Fruit fly (Drosophila melanogaster): Measurements from ENCODE around the gene CG15739.

DNA sequence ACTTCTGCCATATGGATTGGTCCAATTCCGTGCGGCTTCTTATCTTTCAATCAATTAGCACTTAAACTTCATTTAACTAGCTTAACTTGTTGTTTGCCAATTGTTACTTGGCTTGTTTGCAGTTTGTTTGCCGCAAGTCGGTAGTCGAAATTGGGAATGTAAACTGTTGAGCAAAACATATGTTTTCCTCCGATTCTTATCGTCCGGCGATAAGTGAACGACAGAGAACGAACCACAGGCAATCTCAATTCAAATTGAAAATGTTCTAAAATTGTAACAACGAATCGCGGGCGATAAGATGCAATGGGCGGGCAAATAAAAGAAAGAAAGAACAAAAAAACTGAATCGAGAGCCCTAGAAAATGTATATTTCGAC is 14.7 kb upstream of the CG15739 start:
- TF ChIP-seq rgr (GFP tag; optimal IDR thresholded peaks at IDR 0.05) (no peak), pan (optimal IDR thresholded peaks at IDR 0.05) (no peak), dl (GFP tag; optimal IDR thresholded peaks at IDR 0.05; ENCODE audit: insufficient read depth in 1 of 2, partially characterized antibody in 2 of 2) (no peak)
